Fruit fly (Drosophila melanogaster): ENCODE data around the gene CG12011.

Gene CG12011

dm6 chr3L:1664876-1665275 lies 29.5 kb upstream of the CG12011 start, which contains the start of the genes Srrm234 and CG7974 (continued):
- no peak for TF ChIP-seq CG7963 (GFP tag; IDR thresholded peaks at IDR 0.05; ENCODE audit: partially characterized antibody)
- TF ChIP-seq pfk (GFP tag; optimal IDR thresholded peaks at IDR 0.05): no peak
- no peak for TF ChIP-seq CG5245 (GFP tag; optimal IDR thresholded peaks at IDR 0.05)
- no peak for TF ChIP-seq CG15696 (tag; optimal IDR thresholded peaks at IDR 0.05)
- no peak for TF ChIP-seq Oli (tag; optimal IDR thresholded peaks at IDR 0.05)
- no peak for TF ChIP-seq CG42726 (GFP tag; IDR thresholded peaks at IDR 0.05; ENCODE audit: partially characterized antibody)
- TF ChIP-seq CG7839 (tag; optimal IDR thresholded peaks at IDR 0.05): no peak
- no peak for TF ChIP-seq CG14860 (GFP tag; IDR thresholded peaks at IDR 0.05; ENCODE audit: partially characterized antibody)
- TF ChIP-seq CG1024 (GFP tag; IDR thresholded peaks at IDR 0.05): no peak
- TF ChIP-seq Optix (GFP tag; IDR thresholded peaks at IDR 0.05): no peak
- TF ChIP-seq Med (GFP tag): peak; percentile 78
- no peak for TF ChIP-seq yki (optimal IDR thresholded peaks at IDR 0.05)

- no peak for TF ChIP-seq Aef1 (GFP tag; IDR thresholded peaks at IDR 0.05)
- no peak for TF ChIP-seq CG7556 (GFP tag; optimal IDR thresholded peaks at IDR 0.05)
- no peak for TF ChIP-seq z (GFP tag; IDR thresholded peaks at IDR 0.05)
- TF ChIP-seq Med (GFP tag): peak; percentile 73
- peak; percentile 4 for TF ChIP-seq CG1832 (GFP tag; optimal IDR thresholded peaks at IDR 0.05)
- TF ChIP-seq Dref (GFP tag; IDR thresholded peaks at IDR 0.05): no peak
- no peak for TF ChIP-seq Xbp1 (GFP tag; optimal IDR thresholded peaks at IDR 0.05)
- no peak for TF ChIP-seq mam (GFP tag; optimal IDR thresholded peaks at IDR 0.05)
- no peak for TF ChIP-seq Ssrp (tag; optimal IDR thresholded peaks at IDR 0.05)
- TF ChIP-seq croc (GFP tag; conservative IDR thresholded peaks at IDR 0.05): no peak
- no peak for TF ChIP-seq E2f2 (GFP tag; IDR thresholded peaks at IDR 0.05)
- no peak for TF ChIP-seq BtbVII (GFP tag; optimal IDR thresholded peaks at IDR 0.05)
- TF ChIP-seq az2 (GFP tag; optimal IDR thresholded peaks at IDR 0.05): no peak
- no peak for TF ChIP-seq CG4360 (GFP tag; IDR thresholded peaks at IDR 0.05)
- TF ChIP-seq chm (GFP tag; IDR thresholded peaks at IDR 0.05): 0 out of 2 replicates have a peak, but pooled peaks have one; percentile 37
- TF ChIP-seq dati (GFP tag; IDR thresholded peaks at IDR 0.05): no peak
- no peak for TF ChIP-seq Sox102F (GFP tag; optimal IDR thresholded peaks at IDR 0.05)
- TF ChIP-seq CG34224 (GFP tag; IDR thresholded peaks at IDR 0.05; ENCODE audit: partially characterized antibody): no peak
- no peak for TF ChIP-seq ftz-f1 (GFP tag; optimal IDR thresholded peaks at IDR 0.05)
- no peak for TF ChIP-seq ara (GFP tag; IDR thresholded peaks at IDR 0.05)
- no peak for TF ChIP-seq B-H2 (GFP tag; optimal IDR thresholded peaks at IDR 0.05)
- TF ChIP-seq zen2 (GFP tag; IDR thresholded peaks at IDR 0.05; ENCODE audit: partially characterized antibody): no peak
- no peak for TF ChIP-seq CG13894 (tag; optimal IDR thresholded peaks at IDR 0.05)
- TF ChIP-seq YL-1 (GFP tag; optimal IDR thresholded peaks at IDR 0.05): no peak
- no peak for TF ChIP-seq slou (GFP tag; optimal IDR thresholded peaks at IDR 0.05)
- TF ChIP-seq crol (GFP tag; IDR thresholded peaks at IDR 0.05): no peak
- TF ChIP-seq mld (GFP tag; IDR thresholded peaks at IDR 0.05; ENCODE audit: partially characterized antibody): no peak
- TF ChIP-seq ro (GFP tag; IDR thresholded peaks at IDR 0.05): no peak
- no peak for TF ChIP-seq hth (optimal IDR thresholded peaks at IDR 0.05)
- peak; percentile 91 for TF ChIP-seq Ets65A (GFP tag)
Measured at dm6 chr3L:1665544-1665943, 28.9 kb upstream of the CG12011 start.

- TF ChIP-seq Antp (GFP tag; optimal IDR thresholded peaks at IDR 0.05) (no peak), CG2116 (GFP tag; optimal IDR thresholded peaks at IDR 0.05) (no peak), Adf1 (GFP tag; IDR thresholded peaks at IDR 0.05) (no peak), Med (GFP tag) (peak; percentile 43), CG9727 (GFP tag; optimal IDR thresholded peaks at IDR 0.05) (no peak), CG10267 (tag; optimal IDR thresholded peaks at IDR 0.05) (no peak), Ets65A (GFP tag) (peak; percentile 46), dimm (GFP tag; IDR thresholded peaks at IDR 0.05) (no peak), pzg (GFP tag; optimal IDR thresholded peaks at IDR 0.05) (no peak)
Measured at dm6 chr3L:1667423-1667822, 27.0 kb upstream of the CG12011 start.
